Worm (Caenorhabditis elegans) whole organism, midembryonic: ENCODE measurements around the gene srh-30.

ENCODE experiments used
- T22C8.4 ChIP-seq: fragments of 200-800 bp; sonication (Bioruptor generic); IDR thresholded peaks from 2 replicates; pipeline ENCODE4 v1.3.6; 2022; ENCODE audit warnings: missing genetic modification characterization, missing compliant biosample characterization
- cog-1 ChIP-seq: sonication (generic microtip); optimal IDR thresholded peaks from 2 replicates; lab custom pipeline; 2016; ENCODE audit warnings: missing genetic modification characterization, missing compliant biosample characterization
- flt-1 ChIP-seq: fragments of 200-800 bp; sonication (Bioruptor generic); IDR thresholded peaks from 2 replicates; pipeline ENCODE4 v1.3.6; 2022; ENCODE audit warnings: missing genetic modification characterization, missing compliant biosample characterization
- klf-2 ChIP-seq: fragments of 200-800 bp; sonication (Bioruptor generic); conservative IDR thresholded peaks from 2 replicates; pipeline ENCODE4 v1.3.6; 2022; ENCODE audit warnings: missing genetic modification reagents, missing genetic modification characterization, missing compliant biosample characterization
- med-1 ChIP-seq: sonication (generic microtip); optimal IDR thresholded peaks from 2 replicates; lab custom pipeline; 2017; ENCODE audit warnings: missing genetic modification characterization, mild to moderate bottlenecking, missing compliant biosample characterization, antibody characterized with exemption, missing genetic modification reagents; ENCODE audit not compliant: insufficient read depth
- ref-1 ChIP-seq: fragments of 200-800 bp; sonication (Bioruptor generic); conservative IDR thresholded peaks from 2 replicates; pipeline ENCODE4 v1.3.6; 2022; ENCODE audit warnings: missing genetic modification reagents, missing genetic modification characterization, missing compliant biosample characterization
- tab-1 ChIP-seq: fragments of 200-800 bp; sonication (Bioruptor generic); IDR thresholded peaks from 2 replicates; pipeline ENCODE4 v1.3.6; 2022; ENCODE audit warnings: missing genetic modification characterization, missing compliant biosample characterization
- ztf-23 ChIP-seq: fragments of 200-800 bp; sonication (Bioruptor generic); IDR thresholded peaks from 2 replicates; pipeline ENCODE4 v1.3.6; 2022; ENCODE audit warnings: missing genetic modification reagents, missing genetic modification characterization, missing compliant biosample characterization
- ztf-29 ChIP-seq: fragments of 200-800 bp; sonication (Bioruptor generic); IDR thresholded peaks from 2 replicates; pipeline ENCODE4 v1.3.6; 2022; ENCODE audit warnings: missing genetic modification reagents, missing genetic modification characterization, missing compliant biosample characterization

Gene srh-30

ce11 chrV:6726279-6726678 lies 45.3 kb downstream of the srh-30 start:
- TF ChIP-seq flt-1 (GFP tag; lab: Robert Waterston, UW): no peak
- no peak for TF ChIP-seq tab-1 (GFP tag; lab: Robert Waterston, UW)
- TF ChIP-seq cog-1: no peak
- TF ChIP-seq med-1 (GFP tag; lab: Kevin White, UChicago): no peak
- TF ChIP-seq klf-2 (GFP tag; lab: Robert Waterston, UW): no peak
- no peak for TF ChIP-seq ztf-23 (GFP tag; lab: Robert Waterston, UW)
- no peak for TF ChIP-seq ztf-29
- TF ChIP-seq T22C8.4 (GFP tag; lab: Robert Waterston, UW): no peak
- no peak for TF ChIP-seq ref-1 (GFP tag; lab: Robert Waterston, UW)

DNA sequence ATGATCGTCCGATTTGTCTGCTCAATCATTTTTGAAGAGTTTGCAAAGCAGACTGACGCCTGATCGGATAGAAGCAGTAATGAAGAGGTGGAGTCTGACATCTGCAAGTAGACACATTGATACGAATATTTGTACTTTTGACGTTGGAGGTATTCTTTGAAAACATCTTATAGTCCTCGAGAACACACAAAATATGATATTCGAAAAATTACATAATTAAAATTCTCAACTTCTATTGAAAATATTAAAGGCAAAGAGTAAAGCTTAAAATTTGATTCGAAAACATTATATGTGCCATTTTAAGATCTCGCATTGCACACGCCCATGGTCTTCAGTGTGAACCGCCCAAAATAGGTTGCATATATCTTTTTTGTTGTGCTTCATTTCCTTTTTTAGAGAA lies 49.2 kb downstream of the srh-30 start, which contains the start of gene ZC487.2:
TSS of gene ZC487.2 (minus strand) at position 101 of the 400 bp plus-strand sequence.
- TF ChIP-seq klf-2 (GFP tag; lab: Robert Waterston, UW) (no peak), ztf-29 (no peak), cog-1 (no peak), flt-1 (GFP tag; lab: Robert Waterston, UW) (no peak), med-1 (GFP tag; lab: Kevin White, UChicago) (no peak), T22C8.4 (GFP tag; lab: Robert Waterston, UW) (no peak), ref-1 (GFP tag; lab: Robert Waterston, UW) (no peak), ztf-23 (GFP tag; lab: Robert Waterston, UW) (no peak), tab-1 (GFP tag; lab: Robert Waterston, UW) (no peak)
